Fruit fly (Drosophila melanogaster) whole organism, embryonic: ENCODE data around the gene Mink.

ENCODE experiments used
- ATbp ChIP-seq: fragments of 200-800 bp; sonication (Bioruptor generic); optimal IDR thresholded peaks from 2 replicates; lab custom pipeline; 2017; ENCODE audit warnings: missing biosample characterization, mild to moderate bottlenecking, missing genetic modification characterization, missing genetic modification reagents
- Atf3 ChIP-seq: fragments of 200-800 bp; sonication (Bioruptor generic); optimal IDR thresholded peaks from 3 replicates; lab custom pipeline; 2016; ENCODE audit warnings: missing biosample characterization, missing genetic modification characterization
- CG10267 ChIP-seq: fragments of 200-800 bp; sonication (Bioruptor generic); optimal IDR thresholded peaks from 2 replicates; lab custom pipeline; 2018; ENCODE audit warnings: missing biosample characterization, mild to moderate bottlenecking, missing genetic modification characterization, moderate library complexity
- CG10979 ChIP-seq: fragments of 200-800 bp; sonication (Bioruptor generic); optimal IDR thresholded peaks from 2 replicates; lab custom pipeline; 2018; ENCODE audit warnings: missing biosample characterization, mild to moderate bottlenecking, missing genetic modification characterization, moderate library complexity
- CG11093 ChIP-seq: fragments of 200-800 bp; sonication (Bioruptor generic); IDR thresholded peaks from 3 replicates; pipeline ENCODE4 v1.3.6; 2022; ENCODE audit warnings: missing biosample characterization, missing genetic modification characterization
- CG12155 ChIP-seq: fragments of 200-800 bp; sonication (Bioruptor generic); optimal IDR thresholded peaks from 3 replicates; lab custom pipeline; 2016; ENCODE audit warnings: missing biosample characterization, missing genetic modification characterization
- CG17829 ChIP-seq: fragments of 200-800 bp; optimal IDR thresholded peaks from 2 replicates; lab custom pipeline; 2019; ENCODE audit warnings: missing biosample characterization, mild to moderate bottlenecking, missing genetic modification characterization, moderate library complexity
- CG1792 ChIP-seq: fragments of 200-800 bp; sonication (Bioruptor generic); optimal IDR thresholded peaks from 2 replicates; lab custom pipeline; 2016; ENCODE audit warnings: missing biosample characterization, missing genetic modification characterization
- CG18262 ChIP-seq: fragments of 200-800 bp; optimal IDR thresholded peaks from 3 replicates; lab custom pipeline; 2019; ENCODE audit warnings: missing biosample characterization, mild to moderate bottlenecking, missing genetic modification characterization, moderate library complexity
- CG2712 ChIP-seq: fragments of 200-800 bp; optimal IDR thresholded peaks from 3 replicates; lab custom pipeline; 2019; ENCODE audit warnings: missing biosample characterization, mild to moderate bottlenecking, missing genetic modification characterization, moderate library complexity
- CG34224 ChIP-seq: fragments of 200-800 bp; sonication (Bioruptor generic); IDR thresholded peaks from 3 replicates; pipeline ENCODE4 v1.3.6; 2022; ENCODE audit warnings: missing biosample characterization, missing genetic modification characterization; ENCODE audit not compliant: partially characterized antibody
- CG34376 ChIP-seq: fragments of 200-800 bp; sonication (Bioruptor generic); optimal IDR thresholded peaks from 2 replicates; lab custom pipeline; 2018; ENCODE audit warnings: missing biosample characterization, mild to moderate bottlenecking, missing genetic modification characterization
- CG3847 ChIP-seq: fragments of 200-800 bp; sonication (Bioruptor generic); IDR thresholded peaks from 2 replicates; pipeline ENCODE4 v1.3.6; 2022; ENCODE audit warnings: missing biosample characterization, missing genetic modification characterization
- CG7963 ChIP-seq: fragments of 200-800 bp; sonication (Bioruptor generic); IDR thresholded peaks from 3 replicates; pipeline ENCODE4 v1.3.6; 2022; ENCODE audit warnings: missing biosample characterization, missing genetic modification characterization; ENCODE audit not compliant: partially characterized antibody
- CG8924 ChIP-seq: fragments of 200-800 bp; optimal IDR thresholded peaks from 3 replicates; lab custom pipeline; 2019; ENCODE audit warnings: missing biosample characterization, mild to moderate bottlenecking, missing genetic modification characterization, moderate library complexity
- Camta ChIP-seq: fragments of 200-800 bp; sonication (Bioruptor generic); optimal IDR thresholded peaks from 2 replicates; lab custom pipeline; 2016; ENCODE audit warnings: missing biosample characterization, missing genetic modification characterization
- D ChIP-seq, 2 experiments: fragments of 200-800 bp in 1 of 2; fragments of >200 bp in 1 of 2; sonication (Bioruptor generic) in 1 of 2; optimal IDR thresholded peaks; 2 replicates in 1 of 2; 3 replicates in 1 of 2; lab custom pipeline; 2017; ENCODE audit warnings: mild to moderate bottlenecking in 1 of 2, missing biosample characterization in 1 of 2, missing genetic modification characterization in 1 of 2, missing genetic modification reagents in 1 of 2
- Elba2 ChIP-seq: fragments of 200-800 bp; sonication (Bioruptor generic); optimal IDR thresholded peaks from 3 replicates; lab custom pipeline; 2016; ENCODE audit warnings: missing biosample characterization, missing genetic modification characterization
- HLH4C ChIP-seq: fragments of 200-800 bp; sonication (Bioruptor generic); IDR thresholded peaks from 3 replicates; pipeline ENCODE4 v1.3.6; 2022; ENCODE audit warnings: missing biosample characterization, missing genetic modification characterization; ENCODE audit not compliant: partially characterized antibody
- HLHmδ ChIP-seq: fragments of 200-800 bp; sonication (Bioruptor generic); optimal IDR thresholded peaks from 2 replicates; lab custom pipeline; 2018; ENCODE audit warnings: missing biosample characterization, mild to moderate bottlenecking, missing genetic modification characterization, moderate library complexity
- Lpt ChIP-seq: fragments of >200 bp; optimal IDR thresholded peaks from 2 replicates; lab custom pipeline; 2018; ENCODE audit warnings: missing biosample characterization, missing genetic modification characterization
- Max ChIP-seq: fragments of 200-800 bp; sonication (Bioruptor generic); optimal IDR thresholded peaks from 2 replicates; lab custom pipeline; 2016; ENCODE audit warnings: missing biosample characterization, mild to moderate bottlenecking, missing genetic modification characterization
- NfI ChIP-seq: fragments of 200-800 bp; sonication (Bioruptor generic); optimal IDR thresholded peaks from 3 replicates; lab custom pipeline; 2018; ENCODE audit warnings: missing biosample characterization, mild to moderate bottlenecking, missing genetic modification characterization, moderate library complexity
- Opbp ChIP-seq: fragments of 200-800 bp; sonication (Bioruptor generic); IDR thresholded peaks from 3 replicates; pipeline ENCODE4 v1.3.6; 2022; ENCODE audit warnings: missing biosample characterization, missing genetic modification characterization; ENCODE audit not compliant: partially characterized antibody
- Sin3A ChIP-seq: fragments of >200 bp; optimal IDR thresholded peaks from 2 replicates; lab custom pipeline; 2018
- Sry-δ ChIP-seq: fragments of 200-800 bp; sonication (Bioruptor generic); optimal IDR thresholded peaks from 2 replicates; lab custom pipeline; 2016; ENCODE audit warnings: missing biosample characterization, missing genetic modification characterization
- Xrp1 ChIP-seq: fragments of 200-800 bp; sonication (Bioruptor generic); IDR thresholded peaks from 2 replicates; pipeline ENCODE4 v1.3.6; 2022; ENCODE audit warnings: missing biosample characterization, missing genetic modification characterization
- YL-1 ChIP-seq: fragments of 200-800 bp; sonication (Bioruptor generic); optimal IDR thresholded peaks from 3 replicates; lab custom pipeline; 2017; ENCODE audit warnings: missing biosample characterization, mild to moderate bottlenecking, missing genetic modification characterization
- az2 ChIP-seq: fragments of 200-800 bp; sonication (Bioruptor generic); optimal IDR thresholded peaks from 3 replicates; lab custom pipeline; 2016; ENCODE audit warnings: missing biosample characterization, missing genetic modification characterization
- ci ChIP-seq: fragments of 200-800 bp; sonication (Bioruptor generic); IDR thresholded peaks from 3 replicates; pipeline ENCODE4 v1.3.6; 2022; ENCODE audit warnings: missing biosample characterization, missing genetic modification characterization
- crp ChIP-seq, 2 experiments: fragments of 200-800 bp; sonication (Bioruptor generic); optimal IDR thresholded peaks; 2 replicates in 1 of 2; 3 replicates in 1 of 2; lab custom pipeline; 2017; ENCODE audit warnings: missing biosample characterization in 2 of 2, missing genetic modification characterization in 2 of 2, mild to moderate bottlenecking in 1 of 2, moderate library complexity in 1 of 2
- dpn ChIP-seq, 2 experiments: fragments of 200-800 bp; sonication (Bioruptor generic); optimal IDR thresholded peaks; 3 replicates each; lab custom pipeline; 2016; ENCODE audit warnings: missing biosample characterization in 2 of 2, missing genetic modification characterization in 2 of 2
- dysf ChIP-seq: fragments of 200-800 bp; sonication (Bioruptor generic); IDR thresholded peaks from 3 replicates; pipeline ENCODE4 v1.3.6; 2022; ENCODE audit warnings: missing biosample characterization, missing genetic modification characterization
- her ChIP-seq: fragments of 200-800 bp; sonication (Bioruptor generic); optimal IDR thresholded peaks from 2 replicates; lab custom pipeline; 2016; ENCODE audit warnings: missing biosample characterization, missing genetic modification characterization
- insv ChIP-seq, 2 experiments: fragments of 200-800 bp; sonication (Bioruptor generic); optimal IDR thresholded peaks; 3 replicates each; lab custom pipeline; 2016 to 2018; ENCODE audit warnings: missing biosample characterization in 2 of 2, missing genetic modification characterization in 2 of 2
- jumu ChIP-seq: fragments of 200-800 bp; sonication (Bioruptor generic); optimal IDR thresholded peaks from 3 replicates; lab custom pipeline; 2016; ENCODE audit warnings: missing biosample characterization, missing genetic modification characterization
- mam ChIP-seq: fragments of 200-800 bp; sonication (Bioruptor generic); optimal IDR thresholded peaks from 3 replicates; lab custom pipeline; 2016; ENCODE audit warnings: missing biosample characterization, missing genetic modification characterization
- nerfin-1 ChIP-seq: fragments of 200-800 bp; sonication (Bioruptor generic); optimal IDR thresholded peaks from 3 replicates; lab custom pipeline; 2019; ENCODE audit warnings: missing biosample characterization, mild to moderate bottlenecking, missing genetic modification characterization, moderate library complexity
- pan ChIP-seq, 4 experiments: fragments of >200 bp in 3 of 4; fragments of 200-800 bp in 1 of 4; sonication (Bioruptor generic) in 1 of 4; optimal IDR thresholded peaks in 3 of 4; IDR thresholded peaks in 1 of 4; 2 replicates each; pipeline versions ENCODE4 v1.3.6 to Lab custom; 2017 to 2022; ENCODE audit warnings: missing biosample characterization in 2 of 4, missing genetic modification characterization in 2 of 4, mixed read lengths in 1 of 4
- row ChIP-seq: fragments of 200-800 bp; sonication (Bioruptor generic); IDR thresholded peaks from 3 replicates; pipeline ENCODE4 v1.3.6; 2022; ENCODE audit warnings: missing biosample characterization, missing genetic modification characterization
- sna ChIP-seq: fragments of 200-800 bp; sonication (Bioruptor generic); IDR thresholded peaks from 2 replicates; pipeline ENCODE4 v1.3.6; 2022; ENCODE audit warnings: missing biosample characterization, missing genetic modification characterization; ENCODE audit not compliant: partially characterized antibody
- stwl ChIP-seq: fragments of 200-800 bp; sonication (Bioruptor generic); optimal IDR thresholded peaks from 3 replicates; lab custom pipeline; 2018; ENCODE audit warnings: missing biosample characterization, mild to moderate bottlenecking, missing genetic modification characterization, moderate library complexity
- trh ChIP-seq: fragments of 200-800 bp; sonication (Bioruptor generic); optimal IDR thresholded peaks from 2 replicates; lab custom pipeline; 2016; ENCODE audit warnings: missing biosample characterization, missing genetic modification characterization
- vfl ChIP-seq: fragments of 200-800 bp; sonication (Bioruptor generic); optimal IDR thresholded peaks from 2 replicates; lab custom pipeline; 2016; ENCODE audit warnings: missing biosample characterization, missing genetic modification characterization
- vnd ChIP-seq: fragments of 200-800 bp; sonication (Bioruptor generic); IDR thresholded peaks from 3 replicates; pipeline ENCODE4 v1.3.6; 2022; ENCODE audit warnings: missing biosample characterization, missing genetic modification characterization; ENCODE audit not compliant: partially characterized antibody
- zen2 ChIP-seq: fragments of 200-800 bp; sonication (Bioruptor generic); IDR thresholded peaks from 3 replicates; pipeline ENCODE4 v1.3.6; 2022; ENCODE audit warnings: missing biosample characterization, missing genetic modification characterization; ENCODE audit not compliant: partially characterized antibody

The Mink gene

DNA sequence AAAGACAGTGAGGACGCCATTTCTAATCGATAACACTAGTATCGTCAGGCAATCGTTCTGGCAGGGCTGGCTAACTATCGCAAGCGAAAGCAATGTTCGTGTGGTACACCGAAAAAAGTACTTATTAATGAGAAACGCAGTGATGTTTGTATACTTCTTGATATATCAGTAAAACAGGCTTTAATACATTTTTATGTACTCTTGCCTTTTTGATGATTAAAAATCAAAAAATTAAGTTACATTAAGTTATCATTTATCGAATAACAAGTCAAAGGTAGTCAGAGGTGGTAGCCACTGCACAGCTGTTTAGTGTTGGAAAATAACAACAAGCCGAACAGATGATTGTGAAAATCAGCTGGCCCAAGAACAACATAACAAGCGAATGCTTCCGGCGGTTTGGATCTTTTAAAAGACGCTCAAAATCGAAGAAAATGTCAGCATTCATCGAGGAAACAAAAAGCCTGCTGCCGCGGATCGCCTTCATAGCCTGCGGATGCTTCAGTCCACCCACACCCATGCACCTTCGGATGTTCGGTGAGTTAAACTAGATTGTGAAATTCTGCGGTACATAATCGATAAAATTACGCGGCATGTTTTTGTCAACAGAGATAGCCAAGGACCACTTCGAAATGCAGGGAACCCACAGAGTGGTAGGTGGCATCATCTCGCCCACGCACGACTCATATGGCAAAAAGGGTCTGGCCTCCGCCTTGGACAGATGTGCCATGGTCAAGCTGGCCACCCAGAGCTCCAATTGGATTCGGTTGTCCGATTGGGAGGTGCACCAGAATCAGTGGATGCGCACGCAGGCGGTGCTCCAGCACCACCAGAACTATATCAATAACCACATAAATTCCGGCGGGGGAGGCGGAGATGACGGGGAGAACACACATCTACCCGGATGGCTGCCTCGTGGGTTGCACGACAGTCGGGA, 22.9 kb downstream of the Mink start, which contains the start of the genes ssh and Nmnat (continued):
- TF ChIP-seq Elba2 (peak; percentile 79), ci (no peak), CG12155 (GFP tag; lab: Kevin White, UChicago) (peak; percentile 49), HLHmδ (GFP tag; lab: Kevin White, UChicago) (no peak), Max (peak; percentile 48), CG3847 (GFP tag; lab: Robert Waterston, UW) (peak; percentile 30; the same call in 1 of the 2 replicates), vnd (GFP tag; lab: Robert Waterston, UW) (peak; percentile 91), crp (GFP tag; optimal IDR thresholded peaks at IDR 0.05; lab: Kevin White, UChicago) (peak; percentile 98 to 100), D (optimal IDR thresholded peaks at IDR 0.05; lab: Kevin White, UChicago) (peak; percentile 49), D (GFP tag; optimal IDR thresholded peaks at IDR 0.05; lab: Kevin White, UChicago) (no peak), CG10267 (tag; lab: Kevin White, UChicago) (peak; percentile 98), insv (GFP tag; optimal IDR thresholded peaks at IDR 0.05; lab: Kevin White, UChicago) (peak; percentile 49 to 84), trh (GFP tag; lab: Kevin White, UChicago) (no peak), CG34376 (GFP tag; lab: Kevin White, UChicago) (peak; percentile 46), ATbp (GFP tag; lab: Kevin White, UChicago) (no peak), Opbp (GFP tag; lab: Robert Waterston, UW) (peak; percentile 80), CG8924 (tag; lab: Kevin White, UChicago) (peak; percentile 62), Sry-δ (peak; percentile 95), CG18262 (peak; percentile 48), NfI (peak; percentile 29), sna (GFP tag; lab: Robert Waterston, UW) (peak; percentile 77; the same call in 1 of the 2 replicates), zen2 (GFP tag; lab: Robert Waterston, UW) (peak; percentile 65; the same call in 1 of the 3 replicates), dpn (GFP tag; optimal IDR thresholded peaks at IDR 0.05; lab: Kevin White, UChicago) (peak; percentile 34 to 56), Atf3 (GFP tag; lab: Kevin White, UChicago) (no peak), CG11093 (GFP tag; lab: Robert Waterston, UW) (no peak), her (GFP tag; lab: Kevin White, UChicago) (peak; percentile 19), Xrp1 (peak; percentile 45; the same call in 1 of the 2 replicates), CG7963 (peak; percentile 76; the same call in 2 of the 3 replicates), az2 (GFP tag; lab: Kevin White, UChicago) (peak; percentile 31), CG17829 (tag; lab: Kevin White, UChicago) (peak; percentile 54), row (GFP tag; lab: Robert Waterston, UW) (peak; percentile 70), HLH4C (GFP tag; lab: Robert Waterston, UW) (peak; percentile 91), CG1792 (no peak), CG34224 (GFP tag; lab: Robert Waterston, UW) (peak; percentile 82), Camta (GFP tag; lab: Kevin White, UChicago) (peak; percentile 12), dysf (GFP tag; lab: Robert Waterston, UW) (peak; percentile 17; the same call in 1 of the 3 replicates), CG10979 (peak; percentile 26), mam (GFP tag; lab: Kevin White, UChicago) (peak; percentile 37), pan (optimal IDR thresholded peaks at IDR 0.05; lab: Kevin White, UChicago) (no peak), pan (GFP tag; optimal IDR thresholded peaks at IDR 0.05 in 1 of 2, IDR thresholded peaks at IDR 0.05 in 1 of 2) (no peak), nerfin-1 (tag; lab: Kevin White, UChicago) (peak; percentile 33), Sin3A (lab: Kevin White, UChicago) (peak; percentile 98), YL-1 (GFP tag; lab: Kevin White, UChicago) (peak; percentile 92), Lpt (no peak), CG2712 (tag; lab: Kevin White, UChicago) (peak; percentile 62), stwl (tag; lab: Kevin White, UChicago) (peak; percentile 65), jumu (GFP tag; lab: Kevin White, UChicago) (peak; percentile 52), vfl (peak; percentile 44)
